Fruit fly (Drosophila melanogaster): ENCODE results near the gene Rab11.

The Rab11 gene

DNA sequence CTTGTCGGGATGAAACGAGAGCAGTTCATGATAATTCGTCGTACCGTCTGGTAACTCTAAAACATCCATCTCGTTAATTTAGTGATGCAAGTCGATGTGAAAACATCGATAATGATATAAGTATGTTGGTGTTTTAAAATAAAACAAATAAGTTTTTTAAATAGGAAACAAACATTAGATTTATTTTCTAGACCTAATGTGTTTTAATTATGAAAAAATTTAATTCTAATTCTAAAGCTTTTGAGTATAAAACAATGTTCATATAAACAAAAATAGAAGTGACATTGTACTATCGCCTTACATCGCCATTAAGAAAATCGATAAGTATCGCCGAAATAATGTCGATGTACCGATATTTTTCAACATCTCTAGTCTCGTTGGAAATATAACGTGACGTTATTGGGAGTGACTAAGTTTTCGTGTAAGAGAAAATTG lies at the start of gene Rab11:
Rab11 (plus strand) TSS at position 363 of the 435 bp plus-strand sequence.
- TF ChIP-seq CG18262 (tag; optimal IDR thresholded peaks at IDR 0.05) (peak; percentile 63), CG6175 (GFP tag; IDR thresholded peaks at IDR 0.05) (no peak), CG3995 (GFP tag; optimal IDR thresholded peaks at IDR 0.05) (peak; percentile 74), CG3838 (GFP tag; optimal IDR thresholded peaks at IDR 0.05) (no peak), h (optimal IDR thresholded peaks at IDR 0.05) (no peak), Dip3 (GFP tag; optimal IDR thresholded peaks at IDR 0.05) (peak; percentile 3), dysf (GFP tag; IDR thresholded peaks at IDR 0.05) (peak; percentile 43; the same call in 2 of the 3 replicates), Dip2 (GFP tag; IDR thresholded peaks at IDR 0.05) (no peak), Chrac-16 (GFP tag; optimal IDR thresholded peaks at IDR 0.05) (peak; percentile 35), Med (GFP tag) (peak; percentile 57), CG2712 (tag; optimal IDR thresholded peaks at IDR 0.05) (peak; percentile 63), en (GFP tag; optimal IDR thresholded peaks at IDR 0.05) (no peak), lmd (GFP tag; IDR thresholded peaks at IDR 0.05) (no peak; the same call in 1 of the 2 replicates), dati (GFP tag; IDR thresholded peaks at IDR 0.05) (no peak), onecut (GFP tag; IDR thresholded peaks at IDR 0.05) (no peak; the same call in none of the 2 replicates), CG12391 (tag; optimal IDR thresholded peaks at IDR 0.05) (peak; percentile 77), CG17359 (tag; optimal IDR thresholded peaks at IDR 0.05) (peak; percentile 33), Spps (tag; optimal IDR thresholded peaks at IDR 0.05) (no peak), CG3065 (GFP tag; optimal IDR thresholded peaks at IDR 0.05) (peak; percentile 19), CG2678 (tag; optimal IDR thresholded peaks at IDR 0.05) (peak; percentile 68), CG12744 (GFP tag; optimal IDR thresholded peaks at IDR 0.05) (no peak), CG17829 (tag; optimal IDR thresholded peaks at IDR 0.05) (peak; percentile 46), wek (GFP tag; optimal IDR thresholded peaks at IDR 0.05) (no peak), hth (optimal IDR thresholded peaks at IDR 0.05) (no peak), E2f1 (GFP tag; IDR thresholded peaks at IDR 0.05) (no peak), CG9727 (GFP tag; optimal IDR thresholded peaks at IDR 0.05) (peak; percentile 64), peb (GFP tag; IDR thresholded peaks at IDR 0.05) (no peak), tx (GFP tag; optimal IDR thresholded peaks at IDR 0.05) (peak; percentile 8), Hr51 (GFP tag; optimal IDR thresholded peaks at IDR 0.05) (peak in 1 of 2 experiments; percentile 54), CG10366 (GFP tag; IDR thresholded peaks at IDR 0.05) (peak; percentile 28), zfh1 (GFP tag; IDR thresholded peaks at IDR 0.05) (0 out of 3 replicates have a peak, but pooled peaks have one; percentile 35), amos (GFP tag; IDR thresholded peaks at IDR 0.05; ENCODE audit: partially characterized antibody) (peak; percentile 91), Sox100B (GFP tag; optimal IDR thresholded peaks at IDR 0.05) (peak; percentile 32), CG9215 (GFP tag; IDR thresholded peaks at IDR 0.05) (peak; percentile 56; the same call in 1 of the 2 replicates), hbn (GFP tag; IDR thresholded peaks at IDR 0.05; ENCODE audit: partially characterized antibody) (peak; percentile 86), nerfin-2 (GFP tag; IDR thresholded peaks at IDR 0.05; ENCODE audit: partially characterized antibody) (peak; percentile 79), CG43689 (GFP tag; IDR thresholded peaks at IDR 0.05) (no peak), sens (GFP tag) (peak; percentile 91), CG11560 (tag; IDR thresholded peaks at IDR 0.05) (no peak), CG11247 (GFP tag; IDR thresholded peaks at IDR 0.05) (0 out of 2 replicates have a peak, but pooled peaks have one; percentile 26), CG13287 (GFP tag; IDR thresholded peaks at IDR 0.05; ENCODE audit: partially characterized antibody) (peak; percentile 89), Xrp1 (GFP tag; IDR thresholded peaks at IDR 0.05) (peak; percentile 44; the same call in 1 of the 2 replicates), CG18599 (GFP tag; optimal IDR thresholded peaks at IDR 0.05) (peak; percentile 54), Vsx1 (GFP tag; optimal IDR thresholded peaks at IDR 0.05) (peak; percentile 28), MBD-R2 (GFP tag; IDR thresholded peaks at IDR 0.05) (0 out of 2 replicates have a peak, but pooled peaks have one; percentile 15), chn (GFP tag; optimal IDR thresholded peaks at IDR 0.05) (peak; percentile 4), CG32532 (GFP tag; IDR thresholded peaks at IDR 0.05) (peak; percentile 72), pros (GFP tag; optimal IDR thresholded peaks at IDR 0.05) (no peak), CG4328 (GFP tag; optimal IDR thresholded peaks at IDR 0.05) (peak; percentile 55), ara (GFP tag; IDR thresholded peaks at IDR 0.05) (no peak), prd (optimal IDR thresholded peaks at IDR 0.05) (no peak), prd (GFP tag; IDR thresholded peaks at IDR 0.05) (peak; percentile 50)

Measured in whole organism, embryonic.